Worm (Caenorhabditis elegans) whole organism, L1 larva: ENCODE data around the gene mccc-1.

Source experiments
- C34B4.2 ChIP-seq: sonication (generic microtip); optimal IDR thresholded peaks from 2 replicates; lab custom pipeline; 2017; ENCODE audit warnings: mild to moderate bottlenecking, missing genetic modification characterization, missing compliant biosample characterization
- F16B12.6 ChIP-seq: fragments of 150-350 bp; optimal IDR thresholded peaks from 2 replicates; lab custom pipeline; 2014; ENCODE audit warnings: missing biosample characterization, missing genetic modification characterization
- Y116A8C.19 ChIP-seq: sonication (generic microtip); optimal IDR thresholded peaks from 2 replicates; lab custom pipeline; 2016; ENCODE audit warnings: missing compliant biosample characterization, missing genetic modification characterization, borderline replicate concordance
- aly-2 ChIP-seq: fragments of 150-350 bp; optimal IDR thresholded peaks from 2 replicates; lab custom pipeline; 2014; ENCODE audit warnings: missing biosample characterization, missing genetic modification characterization
- ceh-82 ChIP-seq, 3 experiments: fragments of 150-350 bp in 1 of 3; sonication (generic microtip) in 2 of 3; optimal IDR thresholded peaks; 2 replicates each; lab custom pipeline; 2014 to 2017; ENCODE audit warnings: missing biosample characterization in 3 of 3, missing genetic modification characterization in 3 of 3
- dpl-1 ChIP-seq, 3 experiments: fragments of 150-350 bp in 2 of 3; sonication (generic microtip) in 1 of 3; optimal IDR thresholded peaks; 2 replicates each; lab custom pipeline; 2014 to 2017; ENCODE audit warnings: missing biosample characterization in 3 of 3, missing genetic modification characterization in 3 of 3, missing genetic modification reagents in 3 of 3
- efl-1 ChIP-seq, 4 experiments: fragments of 150-350 bp; optimal IDR thresholded peaks in 3 of 4; peaks in 1 of 4; 1 replicate in 1 of 4; 2 replicates in 3 of 4; lab custom pipeline; 2014; ENCODE audit warnings: missing biosample characterization in 2 of 4, missing genetic modification characterization in 2 of 4, missing genetic modification reagents in 2 of 4
- egl-13 ChIP-seq: sonication (generic microtip); optimal IDR thresholded peaks from 2 replicates; lab custom pipeline; 2016; ENCODE audit warnings: missing genotype, missing genetic modification reagents, missing genetic modification characterization, missing compliant biosample characterization
- egl-27 ChIP-seq, 2 experiments: fragments of 150-350 bp in 1 of 2; sonication (generic microtip); optimal IDR thresholded peaks; 3 replicates each; lab custom pipeline; 2017 to 2018; ENCODE audit warnings: missing biosample characterization in 2 of 2, missing genetic modification characterization in 2 of 2, missing genetic modification reagents in 2 of 2
- elt-2 ChIP-seq: sonication (generic microtip); optimal IDR thresholded peaks from 2 replicates; lab custom pipeline; 2016; ENCODE audit warnings: missing genetic modification characterization, mild to moderate bottlenecking, inconsistent platforms, missing compliant biosample characterization, missing genetic modification reagents
- ets-5 ChIP-seq: fragments of 200-800 bp; sonication (Bioruptor generic); IDR thresholded peaks from 2 replicates; pipeline ENCODE4 v1.3.6; 2022; ENCODE audit warnings: missing genetic modification characterization, missing compliant biosample characterization
- fkh-4 ChIP-seq: sonication (generic microtip); optimal IDR thresholded peaks from 2 replicates; lab custom pipeline; 2016; ENCODE audit warnings: missing compliant biosample characterization, missing genetic modification characterization, borderline replicate concordance
- fkh-8 ChIP-seq: sonication (generic microtip); optimal IDR thresholded peaks from 2 replicates; lab custom pipeline; 2016; ENCODE audit warnings: mild to moderate bottlenecking, missing genetic modification characterization, missing compliant biosample characterization
- hlh-4 ChIP-seq: sonication (generic microtip); optimal IDR thresholded peaks from 2 replicates; lab custom pipeline; 2016; ENCODE audit warnings: mild to moderate bottlenecking, missing genetic modification characterization, missing compliant biosample characterization
- isw-1 ChIP-seq: fragments of 200-800 bp; sonication (Bioruptor generic); IDR thresholded peaks from 2 replicates; pipeline ENCODE4 v1.3.6; 2022; ENCODE audit warnings: missing genetic modification characterization, missing compliant biosample characterization
- lin-14 ChIP-seq: fragments of 200-800 bp; sonication (Bioruptor generic); optimal IDR thresholded peaks from 2 replicates; lab custom pipeline; 2018; ENCODE audit warnings: mild to moderate bottlenecking, missing genetic modification characterization, moderate library complexity, missing compliant biosample characterization
- lin-35 ChIP-seq, 2 experiments: fragments of 150-350 bp; optimal IDR thresholded peaks; 2 replicates each; lab custom pipeline; 2014; ENCODE audit warnings: missing biosample characterization in 2 of 2, missing genetic modification characterization in 2 of 2, missing genetic modification reagents in 2 of 2
- lsy-2 ChIP-seq, 2 experiments: fragments of 150-350 bp; optimal IDR thresholded peaks; 2 replicates each; lab custom pipeline; 2014; ENCODE audit warnings: missing biosample characterization in 2 of 2, missing genetic modification characterization in 2 of 2
- mab-9 ChIP-seq: fragments of 200-800 bp; sonication (Bioruptor generic); IDR thresholded peaks from 2 replicates; pipeline ENCODE4 v1.3.6; 2022; ENCODE audit warnings: missing genetic modification reagents, missing genetic modification characterization, missing compliant biosample characterization
- mdl-1 ChIP-seq, 2 experiments: fragments of 150-350 bp; optimal IDR thresholded peaks; 2 replicates each; lab custom pipeline; 2014 to 2017; ENCODE audit warnings: missing biosample characterization in 2 of 2, missing genetic modification characterization in 2 of 2, inconsistent platforms in 1 of 2
- mef-2 ChIP-seq: fragments of 150-350 bp; optimal IDR thresholded peaks from 2 replicates; lab custom pipeline; 2014; ENCODE audit warnings: missing biosample characterization, missing genetic modification characterization
- mep-1 ChIP-seq: fragments of 150-350 bp; optimal IDR thresholded peaks from 2 replicates; lab custom pipeline; 2014; ENCODE audit warnings: missing biosample characterization, missing genetic modification characterization
- nhr-20 ChIP-seq: sonication (generic microtip); optimal IDR thresholded peaks from 2 replicates; lab custom pipeline; 2016; ENCODE audit warnings: mild to moderate bottlenecking, missing genetic modification characterization, missing compliant biosample characterization
- nhr-28 ChIP-seq: fragments of 150-350 bp; optimal IDR thresholded peaks from 2 replicates; lab custom pipeline; 2014; ENCODE audit warnings: missing biosample characterization, missing genetic modification characterization
- nhr-47 ChIP-seq: sonication (generic microtip); optimal IDR thresholded peaks from 2 replicates; lab custom pipeline; 2016; ENCODE audit warnings: mild to moderate bottlenecking, missing genetic modification characterization, moderate library complexity, missing compliant biosample characterization
- nhr-71 ChIP-seq: sonication (generic microtip); optimal IDR thresholded peaks from 2 replicates; lab custom pipeline; 2016; ENCODE audit warnings: mild to moderate bottlenecking, missing genetic modification characterization, moderate library complexity, missing compliant biosample characterization
- nhr-77 ChIP-seq: fragments of 150-350 bp; optimal IDR thresholded peaks from 2 replicates; lab custom pipeline; 2014; ENCODE audit warnings: missing biosample characterization, missing genetic modification characterization
- nhr-84 ChIP-seq: sonication (generic microtip); optimal IDR thresholded peaks from 2 replicates; lab custom pipeline; 2017; ENCODE audit warnings: missing biosample characterization, missing genetic modification characterization
- nhr-85 ChIP-seq: sonication (generic microtip); peaks from one replicate; lab custom pipeline; 2016; ENCODE audit warnings: missing genetic modification characterization, inconsistent platforms, missing compliant biosample characterization
- nhr-90 ChIP-seq: sonication (generic microtip); optimal IDR thresholded peaks from 2 replicates; lab custom pipeline; 2016; ENCODE audit warnings: mild to moderate bottlenecking, missing genetic modification characterization, missing compliant biosample characterization; ENCODE audit not compliant: poor library complexity
- pqm-1 ChIP-seq: sonication (generic microtip); optimal IDR thresholded peaks from 3 replicates; lab custom pipeline; 2017; ENCODE audit warnings: missing biosample characterization, missing genetic modification characterization
- rnt-1 ChIP-seq: sonication (generic microtip); optimal IDR thresholded peaks from 2 replicates; lab custom pipeline; 2016; ENCODE audit warnings: mild to moderate bottlenecking, missing genetic modification characterization, moderate library complexity, missing compliant biosample characterization
- skn-1 ChIP-seq: fragments of 150-350 bp; optimal IDR thresholded peaks from 2 replicates; lab custom pipeline; 2014; ENCODE audit warnings: missing biosample characterization, missing genetic modification characterization
- snu-23 ChIP-seq: sonication (generic microtip); optimal IDR thresholded peaks from 2 replicates; lab custom pipeline; 2016; ENCODE audit warnings: missing genetic modification characterization, missing compliant biosample characterization
- sox-4 ChIP-seq: sonication (generic microtip); optimal IDR thresholded peaks from 2 replicates; lab custom pipeline; 2016; ENCODE audit warnings: missing genetic modification characterization, missing compliant biosample characterization
- sup-37 ChIP-seq: fragments of 200-800 bp; sonication (Bioruptor generic); optimal IDR thresholded peaks from 2 replicates; lab custom pipeline; 2018; ENCODE audit warnings: mild to moderate bottlenecking, missing genetic modification characterization, missing compliant biosample characterization
- swsn-7 ChIP-seq: sonication (generic microtip); optimal IDR thresholded peaks from 2 replicates; lab custom pipeline; 2016; ENCODE audit warnings: missing genetic modification characterization, missing compliant biosample characterization
- tbx-2 ChIP-seq: sonication (generic microtip); optimal IDR thresholded peaks from 2 replicates; lab custom pipeline; 2016; ENCODE audit warnings: missing genetic modification characterization, missing compliant biosample characterization
- tlp-1 ChIP-seq: fragments of 150-350 bp; optimal IDR thresholded peaks from 2 replicates; lab custom pipeline; 2014; ENCODE audit warnings: missing biosample characterization, missing genetic modification characterization
- unc-30 ChIP-seq: sonication (generic microtip); optimal IDR thresholded peaks from 2 replicates; lab custom pipeline; 2017; ENCODE audit warnings: missing biosample characterization, missing genetic modification characterization
- ztf-4 ChIP-seq: fragments of 150-350 bp; optimal IDR thresholded peaks from 2 replicates; lab custom pipeline; 2014; ENCODE audit warnings: missing biosample characterization, missing genetic modification characterization

The mccc-1 gene

ce11 chrIV:9869344-9869743, 15.0 kb upstream of the mccc-1 start:
- peak; percentile 16 for TF ChIP-seq nhr-77 (tag; lab: Kevin White, UChicago)
- TF ChIP-seq lin-14 (GFP tag; lab: Kevin White, UChicago): peak; percentile 31
- TF ChIP-seq C34B4.2 (tag; lab: Kevin White, UChicago): no peak
- peak; percentile 45 for TF ChIP-seq tbx-2 (tag; lab: Kevin White, UChicago)

- TF ChIP-seq nhr-85 (tag; lab: Kevin White, UChicago) (peak; percentile 86), Y116A8C.19 (tag; lab: Kevin White, UChicago) (no peak), efl-1 (optimal IDR thresholded peaks at IDR 0.05; lab: Kevin White, UChicago) (no peak), efl-1 (GFP tag; optimal IDR thresholded peaks at IDR 0.05 in 1 of 2; lab: Kevin White, UChicago) (peak in 1 of 2 experiments; percentile 53), lsy-2 (tag; optimal IDR thresholded peaks at IDR 0.05; lab: Kevin White, UChicago) (peak in 1 of 2 experiments; percentile 29), nhr-20 (peak; percentile 52), nhr-47 (no peak)
Observed at ce11 chrIV:9872210-9872609, 12.2 kb upstream of the mccc-1 start.

DNA sequence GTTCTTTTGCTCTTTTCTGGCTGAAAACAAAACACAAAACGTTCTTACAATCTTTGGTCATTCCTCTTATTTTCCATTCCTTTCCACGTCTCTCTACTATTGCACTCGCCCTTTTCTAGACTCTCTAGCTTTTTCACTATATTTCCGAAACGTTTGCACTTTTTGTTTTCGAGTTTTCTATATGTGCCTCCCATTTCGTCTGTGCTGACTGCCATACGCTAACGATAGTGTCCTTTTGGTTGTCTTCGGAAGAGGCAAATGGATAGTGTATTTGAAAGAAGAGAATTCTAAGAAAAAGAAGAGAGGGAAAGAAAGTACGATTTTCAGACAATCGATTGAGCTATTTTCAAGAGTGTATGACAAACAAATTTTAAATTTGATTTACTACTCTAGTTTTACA, 11.6 kb upstream of the mccc-1 start:
- TF ChIP-seq sox-4 (tag; lab: Kevin White, UChicago) (no peak), mef-2 (tag; lab: Kevin White, UChicago) (no peak), nhr-85 (tag; lab: Kevin White, UChicago) (no peak), elt-2 (peak; percentile 39), swsn-7 (tag; lab: Kevin White, UChicago) (no peak), unc-30 (no peak), nhr-71 (tag; lab: Kevin White, UChicago) (peak; percentile 37), mep-1 (tag; lab: Kevin White, UChicago) (peak; percentile 14), aly-2 (no peak), ets-5 (no peak), nhr-84 (no peak), hlh-4 (no peak), snu-23 (GFP tag; lab: Kevin White, UChicago) (peak; percentile 8), rnt-1 (peak; percentile 3), egl-27 (tag; optimal IDR thresholded peaks at IDR 0.05; lab: Kevin White, UChicago) (no peak), skn-1 (tag; lab: Kevin White, UChicago) (no peak), egl-13 (tag; lab: Kevin White, UChicago) (no peak), dpl-1 (GFP tag; optimal IDR thresholded peaks at IDR 0.05; lab: Kevin White, UChicago) (no peak), mdl-1 (tag; optimal IDR thresholded peaks at IDR 0.05; lab: Kevin White, UChicago) (no peak), F16B12.6 (tag; lab: Kevin White, UChicago) (no peak), pqm-1 (tag; lab: Kevin White, UChicago) (no peak), mab-9 (GFP tag; lab: Robert Waterston, UW) (no peak), lin-35 (GFP tag; optimal IDR thresholded peaks at IDR 0.05; lab: Kevin White, UChicago) (peak in 1 of 2 experiments; percentile 26), nhr-47 (no peak), tlp-1 (tag; lab: Kevin White, UChicago) (no peak), isw-1 (GFP tag; lab: Robert Waterston, UW) (no peak), efl-1 (optimal IDR thresholded peaks at IDR 0.05; lab: Kevin White, UChicago) (no peak), efl-1 (GFP tag; optimal IDR thresholded peaks at IDR 0.05 in 1 of 2; lab: Kevin White, UChicago) (no peak), lsy-2 (tag; optimal IDR thresholded peaks at IDR 0.05; lab: Kevin White, UChicago) (peak in 1 of 2 experiments; percentile 11), lin-14 (GFP tag; lab: Kevin White, UChicago) (peak; percentile 64), fkh-8 (tag; lab: Kevin White, UChicago) (no peak), ztf-4 (tag; lab: Kevin White, UChicago) (no peak), nhr-28 (tag; lab: Kevin White, UChicago) (no peak), nhr-90 (tag; lab: Kevin White, UChicago) (no peak), ceh-82 (tag; optimal IDR thresholded peaks at IDR 0.05; lab: Kevin White, UChicago) (peak in 1 of 3 experiments; percentile 22), sup-37 (GFP tag; lab: Kevin White, UChicago) (no peak), fkh-4 (no peak)
